Fruit fly (Drosophila melanogaster) whole organism, embryonic: ENCODE data around the gene Tango2.

Experiments used
- Antp ChIP-seq: fragments of 200-800 bp; sonication (Bioruptor generic); optimal IDR thresholded peaks from 3 replicates; lab custom pipeline; 2016; ENCODE audit warnings: missing biosample characterization, missing genetic modification characterization
- Atf-2 ChIP-seq: fragments of 200-800 bp; sonication (Bioruptor generic); optimal IDR thresholded peaks from 2 replicates; lab custom pipeline; 2016; ENCODE audit warnings: missing biosample characterization, missing genetic modification characterization
- Atf6 ChIP-seq: fragments of 200-800 bp; sonication (Bioruptor generic); IDR thresholded peaks from 2 replicates; pipeline ENCODE4 v1.3.6; 2022; ENCODE audit warnings: missing biosample characterization, missing genetic modification characterization
- Blimp-1 ChIP-seq: fragments of 200-800 bp; sonication (Bioruptor generic); optimal IDR thresholded peaks from 3 replicates; lab custom pipeline; 2018; ENCODE audit warnings: missing biosample characterization, missing genetic modification characterization, mild to moderate bottlenecking, moderate library complexity, missing genetic modification reagents
- CG10462 ChIP-seq: fragments of 200-800 bp; sonication (Bioruptor generic); optimal IDR thresholded peaks from 2 replicates; lab custom pipeline; 2016; ENCODE audit warnings: missing biosample characterization, missing genetic modification characterization
- CG10543 ChIP-seq: fragments of 200-800 bp; sonication (Bioruptor generic); optimal IDR thresholded peaks from 3 replicates; lab custom pipeline; 2017; ENCODE audit warnings: missing biosample characterization, mild to moderate bottlenecking, missing genetic modification characterization, moderate library complexity
- CG10959 ChIP-seq: fragments of 200-800 bp; sonication (Bioruptor generic); IDR thresholded peaks from 2 replicates; pipeline ENCODE4 v1.3.6; 2022; ENCODE audit warnings: missing biosample characterization, missing genetic modification characterization
- CG12236 ChIP-seq: fragments of 200-800 bp; sonication (Bioruptor generic); optimal IDR thresholded peaks from 2 replicates; lab custom pipeline; 2016; ENCODE audit warnings: missing biosample characterization, missing genetic modification characterization
- CG12299 ChIP-seq: fragments of 200-800 bp; sonication (Bioruptor generic); optimal IDR thresholded peaks from 2 replicates; lab custom pipeline; 2018; ENCODE audit warnings: missing biosample characterization, mild to moderate bottlenecking, missing genetic modification characterization
- CG16815 ChIP-seq: fragments of 200-800 bp; sonication (Bioruptor generic); optimal IDR thresholded peaks from 3 replicates; lab custom pipeline; 2017; ENCODE audit warnings: missing biosample characterization, mild to moderate bottlenecking, missing genetic modification characterization
- CG18011 ChIP-seq: fragments of 200-800 bp; sonication (Bioruptor generic); optimal IDR thresholded peaks from 2 replicates; lab custom pipeline; 2017; ENCODE audit warnings: missing biosample characterization, missing genetic modification characterization, mild to moderate bottlenecking, moderate library complexity, missing genotype
- CG18262 ChIP-seq: fragments of 200-800 bp; optimal IDR thresholded peaks from 3 replicates; lab custom pipeline; 2019; ENCODE audit warnings: missing biosample characterization, mild to moderate bottlenecking, missing genetic modification characterization, moderate library complexity
- CG2120 ChIP-seq: fragments of 200-800 bp; sonication (Bioruptor generic); optimal IDR thresholded peaks from 3 replicates; lab custom pipeline; 2016; ENCODE audit warnings: missing biosample characterization, missing genetic modification characterization
- CG30403 ChIP-seq: fragments of 200-800 bp; sonication (Bioruptor generic); optimal IDR thresholded peaks from 3 replicates; lab custom pipeline; 2016; ENCODE audit warnings: missing biosample characterization, missing genetic modification characterization
- CG31441 ChIP-seq: fragments of 200-800 bp; sonication (Bioruptor generic); IDR thresholded peaks from 2 replicates; pipeline ENCODE4 v1.3.6; 2022; ENCODE audit warnings: missing biosample characterization, missing genetic modification characterization
- CG34224 ChIP-seq: fragments of 200-800 bp; sonication (Bioruptor generic); IDR thresholded peaks from 3 replicates; pipeline ENCODE4 v1.3.6; 2022; ENCODE audit warnings: missing biosample characterization, missing genetic modification characterization; ENCODE audit not compliant: partially characterized antibody
- CG4820 ChIP-seq: fragments of 200-800 bp; sonication (Bioruptor generic); optimal IDR thresholded peaks from 3 replicates; lab custom pipeline; 2016; ENCODE audit warnings: missing biosample characterization, missing genetic modification characterization
- CG7372 ChIP-seq: fragments of 200-800 bp; sonication (Bioruptor generic); IDR thresholded peaks from 2 replicates; pipeline ENCODE4 v1.3.6; 2022; ENCODE audit warnings: missing biosample characterization, missing genetic modification characterization
- CG8359 ChIP-seq: fragments of 200-800 bp; sonication (Bioruptor generic); optimal IDR thresholded peaks from 2 replicates; lab custom pipeline; 2017; ENCODE audit warnings: missing biosample characterization, mild to moderate bottlenecking, missing genetic modification characterization, borderline replicate concordance
- CG9797 ChIP-seq: fragments of 200-800 bp; sonication (Bioruptor generic); optimal IDR thresholded peaks from 3 replicates; lab custom pipeline; 2018; ENCODE audit warnings: missing biosample characterization, mild to moderate bottlenecking, missing genetic modification characterization
- Dad ChIP-seq: fragments of 200-800 bp; sonication (Bioruptor generic); optimal IDR thresholded peaks from 3 replicates; lab custom pipeline; 2016; ENCODE audit warnings: missing biosample characterization, missing genetic modification characterization
- Dfd ChIP-seq, 2 experiments: fragments of >200 bp; optimal IDR thresholded peaks; 2 replicates each; lab custom pipeline; 2017; ENCODE audit warnings: missing biosample characterization in 2 of 2, missing genetic modification characterization in 2 of 2
- NC2β ChIP-seq: fragments of 200-800 bp; sonication (Bioruptor generic); optimal IDR thresholded peaks from 2 replicates; lab custom pipeline; 2016; ENCODE audit warnings: missing biosample characterization, missing genetic modification characterization
- bowl ChIP-seq: fragments of 200-800 bp; sonication (Bioruptor generic); IDR thresholded peaks from 2 replicates; pipeline ENCODE4 v1.3.6; 2022; ENCODE audit warnings: missing biosample characterization, missing genetic modification characterization
- caup ChIP-seq: fragments of 200-800 bp; sonication (Bioruptor generic); optimal IDR thresholded peaks from 3 replicates; lab custom pipeline; 2017; ENCODE audit warnings: missing biosample characterization, mild to moderate bottlenecking, missing genetic modification characterization, moderate library complexity; ENCODE audit not compliant: severe bottlenecking
- chinmo ChIP-seq: fragments of 200-800 bp; sonication (Bioruptor generic); IDR thresholded peaks from 4 replicates; pipeline ENCODE4 v1.3.6; 2022; ENCODE audit warnings: missing biosample characterization, missing genetic modification characterization; ENCODE audit not compliant: partially characterized antibody
- crc ChIP-seq: fragments of 200-800 bp; sonication (Bioruptor generic); optimal IDR thresholded peaks from 2 replicates; lab custom pipeline; 2016; ENCODE audit warnings: missing biosample characterization, missing genetic modification characterization
- dimm ChIP-seq: fragments of 200-800 bp; sonication (Bioruptor generic); IDR thresholded peaks from 2 replicates; pipeline ENCODE4 v1.3.6; 2022; ENCODE audit warnings: missing biosample characterization, missing genetic modification characterization
- dm ChIP-seq: fragments of 200-800 bp; sonication (Bioruptor generic); optimal IDR thresholded peaks from 3 replicates; lab custom pipeline; 2016; ENCODE audit warnings: missing biosample characterization, missing genetic modification characterization
- dmrt11E ChIP-seq: fragments of 200-800 bp; sonication (Bioruptor generic); optimal IDR thresholded peaks from 3 replicates; lab custom pipeline; 2018; ENCODE audit warnings: missing biosample characterization, mild to moderate bottlenecking, missing genetic modification characterization, moderate library complexity
- exex ChIP-seq: fragments of 200-800 bp; sonication (Bioruptor generic); optimal IDR thresholded peaks from 4 replicates; lab custom pipeline; 2018; ENCODE audit warnings: missing biosample characterization, mild to moderate bottlenecking, missing genetic modification characterization, moderate library complexity
- hbn ChIP-seq: fragments of 200-800 bp; sonication (Bioruptor generic); IDR thresholded peaks from 2 replicates; pipeline ENCODE4 v1.3.6; 2022; ENCODE audit warnings: missing biosample characterization, missing genetic modification characterization; ENCODE audit not compliant: partially characterized antibody
- kni ChIP-seq: fragments of 200-800 bp; sonication (Bioruptor generic); optimal IDR thresholded peaks from 3 replicates; lab custom pipeline; 2017; ENCODE audit warnings: mild to moderate bottlenecking, missing biosample characterization, missing genetic modification reagents, missing genetic modification characterization
- lab ChIP-seq: fragments of 200-800 bp; sonication (Bioruptor generic); optimal IDR thresholded peaks from 3 replicates; lab custom pipeline; 2017; ENCODE audit warnings: missing biosample characterization, missing genetic modification characterization, mild to moderate bottlenecking, moderate library complexity, missing genetic modification reagents
- mirr ChIP-seq: fragments of 200-800 bp; sonication (Bioruptor generic); optimal IDR thresholded peaks from 3 replicates; lab custom pipeline; 2018; ENCODE audit warnings: missing biosample characterization, mild to moderate bottlenecking, missing genetic modification characterization
- nom ChIP-seq: fragments of 200-800 bp; sonication (Bioruptor generic); optimal IDR thresholded peaks from 2 replicates; lab custom pipeline; 2017; ENCODE audit warnings: missing biosample characterization, missing genetic modification characterization, mild to moderate bottlenecking, moderate library complexity, missing genetic modification reagents
- p53 ChIP-seq: fragments of 200-800 bp; sonication (Bioruptor generic); optimal IDR thresholded peaks from 2 replicates; lab custom pipeline; 2016; ENCODE audit warnings: missing biosample characterization, missing genetic modification characterization
- pb ChIP-seq: fragments of 200-800 bp; sonication (Bioruptor generic); optimal IDR thresholded peaks from 3 replicates; lab custom pipeline; 2016; ENCODE audit warnings: missing biosample characterization, missing genetic modification characterization
- sqz ChIP-seq: fragments of 200-800 bp; sonication (Bioruptor generic); optimal IDR thresholded peaks from 3 replicates; lab custom pipeline; 2018; ENCODE audit warnings: missing biosample characterization, mild to moderate bottlenecking, missing genetic modification characterization
- stwl ChIP-seq: fragments of 200-800 bp; sonication (Bioruptor generic); optimal IDR thresholded peaks from 3 replicates; lab custom pipeline; 2018; ENCODE audit warnings: missing biosample characterization, mild to moderate bottlenecking, missing genetic modification characterization, moderate library complexity
- tap ChIP-seq: fragments of 200-800 bp; optimal IDR thresholded peaks from 3 replicates; lab custom pipeline; 2019; ENCODE audit warnings: missing biosample characterization, mild to moderate bottlenecking, missing genetic modification characterization, moderate library complexity
- wor ChIP-seq: fragments of 200-800 bp; sonication (Bioruptor generic); IDR thresholded peaks from 2 replicates; pipeline ENCODE4 v1.3.6; 2022; ENCODE audit warnings: missing biosample characterization, missing genetic modification characterization

Gene Tango2

DNA sequence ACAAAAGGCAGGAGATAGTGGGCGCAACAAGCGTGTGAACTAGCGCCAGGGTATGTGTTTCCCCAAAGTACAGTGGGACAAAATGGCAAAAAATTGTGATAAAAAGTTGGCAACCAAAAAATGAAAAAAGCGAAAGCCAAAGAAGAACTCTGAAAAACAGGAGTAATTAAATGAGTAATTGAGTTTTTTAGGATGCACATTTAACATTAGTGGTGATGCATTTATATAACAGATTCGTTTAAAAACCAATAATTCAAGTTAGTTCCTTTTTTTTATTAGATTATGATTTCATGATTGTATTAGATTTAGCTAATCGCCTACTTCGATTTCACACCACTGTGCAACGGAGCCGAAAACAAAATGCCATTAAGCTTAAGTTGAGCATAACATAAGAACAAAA, 44.4 kb upstream of the Tango2 start (continued):
- TF ChIP-seq stwl (tag; lab: Kevin White, UChicago) (no peak), Atf-2 (GFP tag; lab: Kevin White, UChicago) (peak; percentile 54), wor (GFP tag; lab: Robert Waterston, UW) (peak; percentile 35), p53 (GFP tag; lab: Kevin White, UChicago) (no peak), CG9797 (no peak), caup (peak; percentile 31), nom (GFP tag; lab: Kevin White, UChicago) (no peak), sqz (GFP tag; lab: Kevin White, UChicago) (no peak), crc (GFP tag; lab: Kevin White, UChicago) (no peak), CG7372 (GFP tag; lab: Robert Waterston, UW) (no peak), kni (GFP tag; lab: Kevin White, UChicago) (no peak), CG8359 (GFP tag; lab: Kevin White, UChicago) (peak; percentile 32), CG10543 (GFP tag; lab: Kevin White, UChicago) (no peak), Blimp-1 (GFP tag; lab: Kevin White, UChicago) (peak; percentile 73), CG10959 (GFP tag; lab: Robert Waterston, UW) (no peak), CG31441 (peak; percentile 72), dmrt11E (tag; lab: Kevin White, UChicago) (peak; percentile 53), CG2120 (peak; percentile 64), dm (GFP tag; lab: Kevin White, UChicago) (no peak), tap (peak; percentile 22), CG12299 (peak; percentile 3), CG18262 (tag; lab: Kevin White, UChicago) (peak; percentile 74), Antp (peak; percentile 35), CG30403 (GFP tag; lab: Kevin White, UChicago) (peak; percentile 64), hbn (GFP tag; lab: Robert Waterston, UW) (no peak)

DNA sequence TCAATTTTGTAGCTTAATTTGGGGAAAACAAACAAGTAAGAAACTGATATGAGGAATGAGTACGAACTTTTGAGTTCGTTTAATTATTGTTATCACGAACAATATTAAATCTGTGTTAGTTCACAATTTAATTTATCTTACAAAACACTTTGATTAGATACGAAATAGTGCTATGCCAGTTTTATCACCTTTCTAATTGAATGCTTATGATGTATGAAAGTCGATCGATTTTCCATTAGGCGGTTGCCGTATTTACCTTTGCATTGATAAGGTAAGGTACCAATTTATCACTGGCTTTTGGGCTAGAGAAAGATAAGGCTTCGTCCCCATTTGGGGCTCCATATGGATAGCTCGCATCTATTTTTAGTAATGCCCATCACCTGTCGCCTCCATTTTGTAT, 37.5 kb upstream of the Tango2 start:
- TF ChIP-seq bowl (no peak), chinmo (GFP tag; lab: Robert Waterston, UW) (no peak), Dfd (GFP tag; optimal IDR thresholded peaks at IDR 0.05; lab: Kevin White, UChicago) (no peak), mirr (GFP tag; lab: Kevin White, UChicago) (peak; percentile 24), Dad (GFP tag; lab: Kevin White, UChicago) (no peak), NC2β (no peak), pb (no peak), CG4820 (no peak), CG16815 (GFP tag; lab: Kevin White, UChicago) (no peak), exex (tag; lab: Kevin White, UChicago) (peak; percentile 62), CG12236 (no peak), dimm (GFP tag; lab: Robert Waterston, UW) (no peak), lab (peak; percentile 66), CG34224 (GFP tag; lab: Robert Waterston, UW) (no peak), CG10462 (GFP tag; lab: Kevin White, UChicago) (no peak), CG18011 (no peak), Blimp-1 (GFP tag; lab: Kevin White, UChicago) (no peak), Atf6 (no peak)
